Worm (Caenorhabditis elegans) whole organism, L1 larva: Measurements from ENCODE around the gene cgr-1.

Experiments
- F16B12.6 ChIP-seq: fragments of 150-350 bp; optimal IDR thresholded peaks from 2 replicates; lab custom pipeline; 2014; ENCODE audit warnings: missing biosample characterization, missing genetic modification characterization
- Y116A8C.19 ChIP-seq: sonication (generic microtip); optimal IDR thresholded peaks from 2 replicates; lab custom pipeline; 2016; ENCODE audit warnings: missing compliant biosample characterization, missing genetic modification characterization, borderline replicate concordance
- aha-1 ChIP-seq: fragments of 150-350 bp; optimal IDR thresholded peaks from 2 replicates; lab custom pipeline; 2014; ENCODE audit warnings: missing biosample characterization, missing genetic modification characterization
- alr-1 ChIP-seq: fragments of 200-800 bp; sonication (Bioruptor generic); optimal IDR thresholded peaks from 2 replicates; lab custom pipeline; 2018; ENCODE audit warnings: borderline replicate concordance, mild to moderate bottlenecking, missing genetic modification characterization, missing compliant biosample characterization
- blmp-1 ChIP-seq: fragments of 150-350 bp; optimal IDR thresholded peaks from 2 replicates; lab custom pipeline; 2014; ENCODE audit warnings: missing biosample characterization, missing genetic modification characterization
- ces-1 ChIP-seq: fragments of 150-350 bp; optimal IDR thresholded peaks from 2 replicates; lab custom pipeline; 2014; ENCODE audit warnings: missing biosample characterization, missing genetic modification reagents, missing genetic modification characterization
- dsc-1 ChIP-seq: sonication (generic microtip); optimal IDR thresholded peaks from 2 replicates; lab custom pipeline; 2016; ENCODE audit warnings: mild to moderate bottlenecking, missing genetic modification characterization, missing compliant biosample characterization
- efl-1 ChIP-seq, 4 experiments: fragments of 150-350 bp; optimal IDR thresholded peaks in 3 of 4; peaks in 1 of 4; 1 replicate in 1 of 4; 2 replicates in 3 of 4; lab custom pipeline; 2014; ENCODE audit warnings: missing biosample characterization in 2 of 4, missing genetic modification characterization in 2 of 4, missing genetic modification reagents in 2 of 4
- elt-3 ChIP-seq, 6 experiments: fragments of 150-350 bp in 1 of 6; sonication (generic microtip); optimal IDR thresholded peaks; 2 replicates each; lab custom pipeline; 2017 to 2018; ENCODE audit warnings: missing biosample characterization in 6 of 6, missing genetic modification characterization in 6 of 6, inconsistent platforms in 1 of 6
- ets-5 ChIP-seq: fragments of 200-800 bp; sonication (Bioruptor generic); IDR thresholded peaks from 2 replicates; pipeline ENCODE4 v1.3.6; 2022; ENCODE audit warnings: missing genetic modification characterization, missing compliant biosample characterization
- fkh-8 ChIP-seq: sonication (generic microtip); optimal IDR thresholded peaks from 2 replicates; lab custom pipeline; 2016; ENCODE audit warnings: mild to moderate bottlenecking, missing genetic modification characterization, missing compliant biosample characterization
- grh-1 ChIP-seq: fragments of 200-800 bp; sonication (Bioruptor generic); IDR thresholded peaks from 2 replicates; pipeline ENCODE4 v1.3.6; 2022; ENCODE audit warnings: missing genetic modification reagents, missing genetic modification characterization, missing compliant biosample characterization
- hlh-17 ChIP-seq: fragments of 200-800 bp; sonication (Bioruptor generic); optimal IDR thresholded peaks from 2 replicates; lab custom pipeline; 2018; ENCODE audit warnings: missing genetic modification characterization, mild to moderate bottlenecking, missing compliant biosample characterization, moderate library complexity, borderline replicate concordance
- hlh-4 ChIP-seq: sonication (generic microtip); optimal IDR thresholded peaks from 2 replicates; lab custom pipeline; 2016; ENCODE audit warnings: mild to moderate bottlenecking, missing genetic modification characterization, missing compliant biosample characterization
- irx-1 ChIP-seq: sonication (generic microtip); optimal IDR thresholded peaks from 2 replicates; lab custom pipeline; 2016; ENCODE audit warnings: missing genetic modification characterization, missing compliant biosample characterization
- jun-1 ChIP-seq: fragments of 150-350 bp; optimal IDR thresholded peaks from 2 replicates; lab custom pipeline; 2014; ENCODE audit warnings: missing biosample characterization, missing genetic modification reagents, missing genetic modification characterization
- lin-39 ChIP-seq: fragments of 150-350 bp; optimal IDR thresholded peaks from 2 replicates; lab custom pipeline; 2014; ENCODE audit warnings: missing biosample characterization, missing genetic modification reagents, missing genetic modification characterization
- lsy-2 ChIP-seq, 2 experiments: fragments of 150-350 bp; optimal IDR thresholded peaks; 2 replicates each; lab custom pipeline; 2014; ENCODE audit warnings: missing biosample characterization in 2 of 2, missing genetic modification characterization in 2 of 2
- mab-9 ChIP-seq: fragments of 200-800 bp; sonication (Bioruptor generic); IDR thresholded peaks from 2 replicates; pipeline ENCODE4 v1.3.6; 2022; ENCODE audit warnings: missing genetic modification reagents, missing genetic modification characterization, missing compliant biosample characterization
- mep-1 ChIP-seq: fragments of 150-350 bp; optimal IDR thresholded peaks from 2 replicates; lab custom pipeline; 2014; ENCODE audit warnings: missing biosample characterization, missing genetic modification characterization
- nhr-20 ChIP-seq: sonication (generic microtip); optimal IDR thresholded peaks from 2 replicates; lab custom pipeline; 2016; ENCODE audit warnings: mild to moderate bottlenecking, missing genetic modification characterization, missing compliant biosample characterization
- nhr-237 ChIP-seq: fragments of 150-350 bp; optimal IDR thresholded peaks from 2 replicates; lab custom pipeline; 2014; ENCODE audit warnings: missing biosample characterization, missing genetic modification characterization
- nhr-28 ChIP-seq: fragments of 150-350 bp; optimal IDR thresholded peaks from 2 replicates; lab custom pipeline; 2014; ENCODE audit warnings: missing biosample characterization, missing genetic modification characterization
- nhr-76 ChIP-seq: sonication (generic microtip); optimal IDR thresholded peaks from 2 replicates; lab custom pipeline; 2017; ENCODE audit warnings: missing biosample characterization, missing genetic modification characterization
- nhr-84 ChIP-seq: sonication (generic microtip); optimal IDR thresholded peaks from 2 replicates; lab custom pipeline; 2017; ENCODE audit warnings: missing biosample characterization, missing genetic modification characterization
- pag-3 ChIP-seq: sonication (generic microtip); optimal IDR thresholded peaks from 2 replicates; lab custom pipeline; 2017; ENCODE audit warnings: missing genetic modification characterization, mild to moderate bottlenecking, missing compliant biosample characterization, antibody characterized with exemption, borderline replicate concordance; ENCODE audit not compliant: insufficient read depth
- rnt-1 ChIP-seq: sonication (generic microtip); optimal IDR thresholded peaks from 2 replicates; lab custom pipeline; 2016; ENCODE audit warnings: mild to moderate bottlenecking, missing genetic modification characterization, moderate library complexity, missing compliant biosample characterization
- snpc-4 ChIP-seq: fragments of 150-350 bp; optimal IDR thresholded peaks from 2 replicates; lab custom pipeline; 2014; ENCODE audit warnings: missing biosample characterization, missing genetic modification characterization
- snu-23 ChIP-seq: sonication (generic microtip); optimal IDR thresholded peaks from 2 replicates; lab custom pipeline; 2016; ENCODE audit warnings: missing genetic modification characterization, missing compliant biosample characterization
- sptf-1 ChIP-seq: fragments of 150-350 bp; optimal IDR thresholded peaks from 2 replicates; lab custom pipeline; 2014; ENCODE audit warnings: missing biosample characterization, missing genetic modification characterization
- swsn-7 ChIP-seq: sonication (generic microtip); optimal IDR thresholded peaks from 2 replicates; lab custom pipeline; 2016; ENCODE audit warnings: missing genetic modification characterization, missing compliant biosample characterization
- unc-130 ChIP-seq: fragments of 150-350 bp; optimal IDR thresholded peaks from 2 replicates; lab custom pipeline; 2017; ENCODE audit warnings: missing biosample characterization, missing genetic modification characterization, inconsistent platforms
- unc-62 ChIP-seq: fragments of 150-350 bp; optimal IDR thresholded peaks from 2 replicates; lab custom pipeline; 2014; ENCODE audit warnings: missing biosample characterization, missing genetic modification reagents, missing genetic modification characterization
- unc-86 ChIP-seq: sonication (generic microtip); optimal IDR thresholded peaks from 2 replicates; lab custom pipeline; 2016; ENCODE audit warnings: missing genetic modification characterization, missing compliant biosample characterization
- unc-98 ChIP-seq: fragments of 200-800 bp; sonication (Bioruptor generic); IDR thresholded peaks from 2 replicates; pipeline ENCODE4 v1.3.6; 2022; ENCODE audit warnings: missing genetic modification characterization, missing compliant biosample characterization
- zip-4 ChIP-seq: fragments of 200-800 bp; sonication (Bioruptor generic); optimal IDR thresholded peaks from 2 replicates; lab custom pipeline; 2018; ENCODE audit warnings: mild to moderate bottlenecking, missing genetic modification characterization, moderate library complexity, missing compliant biosample characterization
- ztf-4 ChIP-seq: fragments of 150-350 bp; optimal IDR thresholded peaks from 2 replicates; lab custom pipeline; 2014; ENCODE audit warnings: missing biosample characterization, missing genetic modification characterization

The cgr-1 gene

ce11 chrX:3631550-3631949, 31.3 kb upstream of the cgr-1 start:
- no peak for TF ChIP-seq elt-3 (tag; optimal IDR thresholded peaks at IDR 0.05; lab: Kevin White, UChicago)
- TF ChIP-seq nhr-20 (tag; lab: Kevin White, UChicago): no peak
- TF ChIP-seq fkh-8: no peak
- peak; percentile 87; the same call in 1 of the 2 replicates for TF ChIP-seq ets-5 (GFP tag; lab: Robert Waterston, UW)
- TF ChIP-seq hlh-17: peak; percentile 30
- no peak for TF ChIP-seq irx-1
- TF ChIP-seq alr-1 (tag; lab: Kevin White, UChicago): peak; percentile 36
- 0 out of 2 replicates have a peak, but pooled peaks have one; percentile 8 for TF ChIP-seq unc-98 (GFP tag; lab: Robert Waterston, UW)
- TF ChIP-seq unc-86: no peak
- TF ChIP-seq, all 84 proteins: peak for 4

- TF ChIP-seq nhr-84: no peak
- TF ChIP-seq lsy-2 (tag; optimal IDR thresholded peaks at IDR 0.05; lab: Kevin White, UChicago): no peak
- TF ChIP-seq Y116A8C.19: no peak
- no peak for TF ChIP-seq swsn-7 (tag; lab: Kevin White, UChicago)
- no peak for TF ChIP-seq sptf-1 (tag; lab: Kevin White, UChicago)
- no peak for TF ChIP-seq nhr-28
- no peak for TF ChIP-seq snpc-4
- TF ChIP-seq ztf-4 (tag; lab: Kevin White, UChicago): no peak
- no peak for TF ChIP-seq unc-62 (GFP tag; lab: Kevin White, UChicago)
- no peak for TF ChIP-seq lin-39 (tag; lab: Kevin White, UChicago)
- no peak for TF ChIP-seq aha-1 (tag; lab: Kevin White, UChicago)
- TF ChIP-seq unc-86: no peak
- no peak for TF ChIP-seq hlh-4
- no peak for TF ChIP-seq snu-23
- TF ChIP-seq elt-3 (tag; optimal IDR thresholded peaks at IDR 0.05; lab: Kevin White, UChicago): no peak
- no peak for TF ChIP-seq nhr-237 (tag; lab: Kevin White, UChicago)
Observed at ce11 chrX:3630090-3630489, 29.8 kb upstream of the cgr-1 start.

ce11 chrX:3628016-3628415, 27.8 kb upstream of the cgr-1 start, which contains the start of gene vep-2:
TSS of gene vep-2 (plus strand) at chrX:3628316.
- TF ChIP-seq jun-1 (tag; lab: Kevin White, UChicago): no peak
- TF ChIP-seq blmp-1 (tag; lab: Kevin White, UChicago): no peak
- TF ChIP-seq mab-9 (GFP tag; lab: Robert Waterston, UW): no peak
- no peak for TF ChIP-seq rnt-1 (tag; lab: Kevin White, UChicago)
- no peak for TF ChIP-seq unc-130 (tag; lab: Kevin White, UChicago)
- TF ChIP-seq nhr-76 (tag; lab: Kevin White, UChicago): no peak
- TF ChIP-seq snu-23: no peak
- no peak for TF ChIP-seq dsc-1 (tag; lab: Kevin White, UChicago)
- TF ChIP-seq nhr-28: no peak
- no peak for TF ChIP-seq pag-3
- no peak for TF ChIP-seq F16B12.6
- no peak for TF ChIP-seq irx-1
- no peak for TF ChIP-seq ces-1 (GFP tag; lab: Kevin White, UChicago)
- no peak for TF ChIP-seq mep-1
- no peak for TF ChIP-seq ztf-4 (tag; lab: Kevin White, UChicago)

ce11 chrX:3625599-3625998, 25.3 kb upstream of the cgr-1 start:
- TF ChIP-seq grh-1 (GFP tag; lab: Robert Waterston, UW): no peak
- no peak for TF ChIP-seq zip-4 (GFP tag; lab: Kevin White, UChicago)
- no peak for TF ChIP-seq efl-1 (optimal IDR thresholded peaks at IDR 0.05; lab: Kevin White, UChicago)
- TF ChIP-seq efl-1 (GFP tag; optimal IDR thresholded peaks at IDR 0.05 in 1 of 2; lab: Kevin White, UChicago): peak in 1 of 2 experiments; percentile 87
